Worm (Caenorhabditis elegans): Measurements from ENCODE around the gene ddn-2.

The ddn-2 gene

DNA sequence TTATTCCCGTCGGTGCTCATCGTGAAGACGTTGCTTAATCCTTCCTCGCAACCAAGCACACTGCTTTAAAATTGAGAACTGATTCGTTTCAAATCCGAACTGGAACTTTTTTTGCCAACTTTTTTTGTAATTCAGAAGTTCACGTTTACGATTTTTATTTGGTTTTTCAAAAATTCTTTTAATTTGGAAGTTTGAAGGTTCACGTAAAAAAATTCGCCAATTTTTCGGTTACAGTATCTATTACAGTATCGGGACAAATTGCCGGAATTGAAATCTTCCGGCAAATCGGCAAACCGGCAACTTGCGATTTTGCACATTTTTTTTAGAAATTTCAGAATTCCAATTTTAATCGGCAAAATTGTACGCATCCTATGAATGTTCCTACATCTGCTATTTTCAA lies 19.4 kb downstream of the ddn-2 start, which contains the start of gene F58G1.3:
F58G1.3 (minus strand) TSS at position 101 of the 400 bp plus-strand sequence.
- TF ChIP-seq set-16 (GFP tag; IDR thresholded peaks at IDR 0.05), result no peak
- TF ChIP-seq php-3 (GFP tag; IDR thresholded peaks at IDR 0.05), result no peak

DNA sequence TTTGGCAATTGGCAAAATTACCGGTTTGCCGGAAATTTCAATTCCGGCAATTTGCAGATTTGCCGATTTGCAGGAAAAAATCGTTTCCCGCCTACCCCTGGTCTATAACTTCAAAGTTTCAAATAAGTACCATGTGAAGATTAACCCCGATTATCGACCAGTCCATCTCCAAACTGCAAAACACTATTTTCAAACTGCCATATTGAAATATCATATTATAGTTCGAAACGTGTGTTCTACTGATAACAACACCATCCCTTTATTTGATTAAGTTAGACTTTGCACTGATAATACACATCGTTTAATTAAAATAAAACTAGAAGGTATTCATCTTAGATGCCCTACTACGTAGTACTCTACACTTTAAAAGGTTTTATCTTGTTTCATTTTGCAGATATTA lies 21.3 kb downstream of the ddn-2 start:
- no peak for TF ChIP-seq nhr-41 (GFP tag; IDR thresholded peaks at IDR 0.05)
- TF ChIP-seq unc-62 (GFP tag; optimal IDR thresholded peaks at IDR 0.05 in 1 of 2), result peak in 1 of 2 experiments; percentile 87
- no peak for TF ChIP-seq unc-62 (tag; optimal IDR thresholded peaks at IDR 0.05)
- peak; percentile 44 for TF ChIP-seq pqm-1 (tag; optimal IDR thresholded peaks at IDR 0.05)

DNA sequence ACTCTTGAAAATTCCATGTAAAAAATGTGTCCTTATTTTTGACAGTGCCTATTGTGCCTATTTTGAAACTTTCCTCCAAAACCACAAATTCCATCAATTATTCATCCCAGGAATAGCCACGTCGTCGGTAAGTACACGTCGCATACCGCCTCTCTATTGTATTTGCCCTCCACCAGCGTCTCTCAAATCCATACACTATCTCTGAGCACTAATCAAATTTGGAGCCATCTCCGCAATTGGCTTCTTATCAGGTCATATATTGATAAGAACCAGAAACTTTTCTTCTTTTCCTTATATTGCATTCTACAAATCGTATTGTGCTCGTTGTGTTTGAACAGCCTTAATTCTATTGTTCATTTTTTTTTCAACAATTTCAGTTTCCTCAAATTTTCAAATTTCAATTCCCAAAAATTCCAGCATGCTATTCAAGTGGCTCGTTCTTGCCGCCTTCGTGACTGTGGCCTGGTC lies 22.6 kb downstream of the ddn-2 start, which contains the start of gene dct-18:
dct-18 (plus strand) TSS at position 418 of the 468 bp plus-strand sequence.
- TF ChIP-seq nhr-237 (tag; optimal IDR thresholded peaks at IDR 0.05) (no peak), nhr-10 (tag; optimal IDR thresholded peaks at IDR 0.05) (no peak), nhr-41 (GFP tag; IDR thresholded peaks at IDR 0.05) (0 out of 2 replicates have a peak, but pooled peaks have one; percentile 39), saeg-2 (GFP tag; IDR thresholded peaks at IDR 0.05) (no peak), nhr-77 (tag; optimal IDR thresholded peaks at IDR 0.05) (peak; percentile 29), mxl-3 (GFP tag; optimal IDR thresholded peaks at IDR 0.05) (peak; percentile 0), pqm-1 (tag; optimal IDR thresholded peaks at IDR 0.05) (peak; percentile 77), nhr-48 (tag; optimal IDR thresholded peaks at IDR 0.05) (no peak), ZK337.2 (GFP tag; IDR thresholded peaks at IDR 0.05) (no peak), nhr-28 (tag; optimal IDR thresholded peaks at IDR 0.05) (peak; percentile 88), hlh-11 (tag; optimal IDR thresholded peaks at IDR 0.05) (peak; percentile 62), nhr-11 (tag; optimal IDR thresholded peaks at IDR 0.05) (no peak), lin-1 (GFP tag; IDR thresholded peaks at IDR 0.05) (0 out of 2 replicates have a peak, but pooled peaks have one; percentile 15), zfp-2 (tag; optimal IDR thresholded peaks at IDR 0.05) (no peak), ceh-28 (tag; optimal IDR thresholded peaks at IDR 0.05) (no peak), mxl-2 (GFP tag; conservative IDR thresholded peaks at IDR 0.05) (no peak), dmd-6 (GFP tag; IDR thresholded peaks at IDR 0.05) (peak; percentile 48), dve-1 (tag; optimal IDR thresholded peaks at IDR 0.05; ENCODE audit: insufficient read depth) (peak; percentile 66), skn-1 (tag; optimal IDR thresholded peaks at IDR 0.05) (no peak), nhr-76 (tag; optimal IDR thresholded peaks at IDR 0.05) (no peak), unc-39 (tag; optimal IDR thresholded peaks at IDR 0.05) (no peak), nhr-42 (GFP tag; IDR thresholded peaks at IDR 0.05) (no peak), php-3 (GFP tag; IDR thresholded peaks at IDR 0.05) (0 out of 2 replicates have a peak, but pooled peaks have one; percentile 20), daf-16 (GFP tag; optimal IDR thresholded peaks at IDR 0.05) (no peak), daf-16 (tag; optimal IDR thresholded peaks at IDR 0.05) (peak; percentile 54), F49E8.2 (tag; optimal IDR thresholded peaks at IDR 0.05; ENCODE audit: borderline replicate concordance) (no peak)

DNA sequence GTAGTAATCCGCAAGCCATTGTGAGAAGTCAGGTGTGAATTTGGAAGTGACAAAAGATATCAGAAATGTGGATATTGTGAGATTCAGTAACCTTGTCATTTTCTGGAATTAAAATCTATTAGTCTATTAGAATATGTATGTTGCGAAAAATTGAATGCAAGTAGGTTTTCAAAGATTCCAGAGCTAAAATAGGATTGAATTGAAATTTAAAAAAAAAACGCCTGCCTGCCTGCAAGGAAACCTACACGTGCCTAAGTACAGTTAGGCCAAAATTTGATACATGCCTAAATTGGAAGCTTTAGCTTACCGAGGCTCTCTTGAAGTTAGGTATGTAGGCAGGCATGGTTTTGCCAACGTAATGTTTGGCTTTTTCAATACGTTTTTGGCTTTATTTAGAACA lies 26.4 kb downstream of the ddn-2 start, which contains the start of gene lips-9:
lips-9 (minus strand) TSS at position 101 of the 400 bp plus-strand sequence.
- TF ChIP-seq mxl-2 (GFP tag; conservative IDR thresholded peaks at IDR 0.05), result no peak
- TF ChIP-seq attf-4 (tag; optimal IDR thresholded peaks at IDR 0.05), result no peak
- TF ChIP-seq Y105C5A.15 (GFP tag; IDR thresholded peaks at IDR 0.05), result no peak
- no peak for TF ChIP-seq unc-62 (GFP tag; optimal IDR thresholded peaks at IDR 0.05 in 1 of 2)
- TF ChIP-seq unc-62 (tag; optimal IDR thresholded peaks at IDR 0.05), result no peak
- TF ChIP-seq lir-3 (tag; optimal IDR thresholded peaks at IDR 0.05), result no peak
- TF ChIP-seq hmg-1.1 (GFP tag; IDR thresholded peaks at IDR 0.05), result no peak
- TF ChIP-seq Y5F2A.4 (GFP tag; optimal IDR thresholded peaks at IDR 0.05), result no peak
- TF ChIP-seq skn-1 (tag; optimal IDR thresholded peaks at IDR 0.05), result no peak
- TF ChIP-seq hlh-11 (tag; optimal IDR thresholded peaks at IDR 0.05), result no peak
- TF ChIP-seq mes-2 (tag; optimal IDR thresholded peaks at IDR 0.05; ENCODE audit: poor library complexity, severe bottlenecking), result no peak
- TF ChIP-seq ctbp-1 (GFP tag; IDR thresholded peaks at IDR 0.05), result no peak
- no peak for TF ChIP-seq aly-2 (tag; optimal IDR thresholded peaks at IDR 0.05)
- TF ChIP-seq nhr-28 (tag; optimal IDR thresholded peaks at IDR 0.05), result no peak
- no peak for TF ChIP-seq spr-1 (tag; optimal IDR thresholded peaks at IDR 0.05)
- no peak for TF ChIP-seq lin-38 (GFP tag; IDR thresholded peaks at IDR 0.05)
- TF ChIP-seq ceh-82 (tag; optimal IDR thresholded peaks at IDR 0.05), result no peak
- no peak for TF ChIP-seq dmd-6 (GFP tag; IDR thresholded peaks at IDR 0.05)
- TF ChIP-seq lin-39 (tag; optimal IDR thresholded peaks at IDR 0.05), result no peak
- TF ChIP-seq zip-2 (tag; optimal IDR thresholded peaks at IDR 0.05), result no peak

All from whole organism, L4 larva.